Worm (Caenorhabditis elegans) whole organism, L3 larva: ENCODE results near the gene tps-2.

ENCODE experiments used
- aly-2 ChIP-seq: fragments of 150-350 bp; optimal IDR thresholded peaks from 2 replicates; lab custom pipeline; 2014; ENCODE audit warnings: missing biosample characterization, missing genetic modification characterization
- ama-1 ChIP-seq: fragments of 150-350 bp; optimal IDR thresholded peaks from 2 replicates; lab custom pipeline; 2018
- ceh-16 ChIP-seq: sonication (generic microtip); optimal IDR thresholded peaks from 2 replicates; lab custom pipeline; 2017; ENCODE audit warnings: missing biosample characterization, missing genetic modification characterization
- ceh-82 ChIP-seq: fragments of 150-350 bp; optimal IDR thresholded peaks from 2 replicates; lab custom pipeline; 2014; ENCODE audit warnings: missing biosample characterization, missing genetic modification characterization
- daf-12 ChIP-seq: fragments of 150-350 bp; optimal IDR thresholded peaks from 2 replicates; lab custom pipeline; 2014; ENCODE audit warnings: missing biosample characterization, missing genetic modification reagents, missing genetic modification characterization
- egl-27 ChIP-seq: sonication (generic microtip); optimal IDR thresholded peaks from 4 replicates; lab custom pipeline; 2017; ENCODE audit warnings: missing biosample characterization, missing genetic modification reagents, missing genetic modification characterization
- egl-5 ChIP-seq: fragments of 150-350 bp; optimal IDR thresholded peaks from 2 replicates; lab custom pipeline; 2017; ENCODE audit warnings: missing biosample characterization, missing genetic modification reagents, missing genetic modification characterization, inconsistent platforms
- eor-1 ChIP-seq, 2 experiments: fragments of 150-350 bp; optimal IDR thresholded peaks; 2 replicates each; lab custom pipeline; 2014 to 2018; ENCODE audit warnings: missing biosample characterization in 2 of 2, missing genetic modification characterization in 2 of 2
- fkh-10 ChIP-seq: sonication (generic microtip); optimal IDR thresholded peaks from 2 replicates; lab custom pipeline; 2017; ENCODE audit warnings: missing biosample characterization, missing genetic modification reagents, missing genetic modification characterization
- fkh-2 ChIP-seq: fragments of 150-350 bp; optimal IDR thresholded peaks from 2 replicates; lab custom pipeline; 2014; ENCODE audit warnings: missing biosample characterization, missing genetic modification reagents, missing genetic modification characterization
- fos-1 ChIP-seq: fragments of 150-350 bp; optimal IDR thresholded peaks from 2 replicates; lab custom pipeline; 2014; ENCODE audit warnings: missing biosample characterization, missing genetic modification characterization
- hmg-11 ChIP-seq: sonication (generic microtip); optimal IDR thresholded peaks from 2 replicates; lab custom pipeline; 2016; ENCODE audit warnings: missing genetic modification characterization, missing compliant biosample characterization
- jun-1 ChIP-seq: fragments of 150-350 bp; optimal IDR thresholded peaks from 2 replicates; lab custom pipeline; 2014; ENCODE audit warnings: missing biosample characterization, missing genetic modification reagents, missing genetic modification characterization
- lin-15B ChIP-seq: fragments of 150-350 bp; optimal IDR thresholded peaks from 2 replicates; lab custom pipeline; 2014; ENCODE audit warnings: missing biosample characterization, missing genetic modification characterization
- lin-39 ChIP-seq: fragments of 150-350 bp; optimal IDR thresholded peaks from 2 replicates; lab custom pipeline; 2018; ENCODE audit warnings: missing biosample characterization, missing genetic modification reagents, missing genetic modification characterization
- lsy-12 ChIP-seq: sonication (generic microtip); optimal IDR thresholded peaks from 2 replicates; lab custom pipeline; 2016; ENCODE audit warnings: mild to moderate bottlenecking, missing genetic modification characterization, missing compliant biosample characterization
- mdl-1 ChIP-seq: fragments of 150-350 bp; optimal IDR thresholded peaks from 2 replicates; lab custom pipeline; 2014; ENCODE audit warnings: missing biosample characterization, missing genetic modification characterization
- nfya-1 ChIP-seq: sonication (generic microtip); optimal IDR thresholded peaks from 2 replicates; lab custom pipeline; 2017; ENCODE audit warnings: missing genetic modification characterization, mild to moderate bottlenecking, missing compliant biosample characterization, antibody characterized with exemption, moderate library complexity; ENCODE audit not compliant: insufficient read depth
- nhr-11 ChIP-seq: fragments of 150-350 bp; optimal IDR thresholded peaks from 2 replicates; lab custom pipeline; 2014; ENCODE audit warnings: missing biosample characterization, missing genetic modification characterization
- nhr-12 ChIP-seq: fragments of 150-350 bp; optimal IDR thresholded peaks from 2 replicates; lab custom pipeline; 2014; ENCODE audit warnings: missing biosample characterization, missing genetic modification characterization
- nhr-23 ChIP-seq: fragments of 150-350 bp; optimal IDR thresholded peaks from 2 replicates; lab custom pipeline; 2014; ENCODE audit warnings: missing biosample characterization, missing genetic modification reagents, missing genetic modification characterization
- nhr-237 ChIP-seq: fragments of 150-350 bp; optimal IDR thresholded peaks from 2 replicates; lab custom pipeline; 2014; ENCODE audit warnings: missing biosample characterization, missing genetic modification characterization
- nhr-28 ChIP-seq: fragments of 150-350 bp; optimal IDR thresholded peaks from 2 replicates; lab custom pipeline; 2014; ENCODE audit warnings: missing biosample characterization, missing genetic modification characterization
- nhr-43 ChIP-seq: sonication (generic microtip); optimal IDR thresholded peaks from 2 replicates; lab custom pipeline; 2016; ENCODE audit warnings: mild to moderate bottlenecking, missing genetic modification characterization, missing compliant biosample characterization; ENCODE audit not compliant: poor library complexity, severe bottlenecking
- nhr-67 ChIP-seq: fragments of 150-350 bp; optimal IDR thresholded peaks from 2 replicates; lab custom pipeline; 2014; ENCODE audit warnings: missing biosample characterization, missing genetic modification characterization
- nhr-77 ChIP-seq: fragments of 150-350 bp; optimal IDR thresholded peaks from 2 replicates; lab custom pipeline; 2014; ENCODE audit warnings: missing biosample characterization, missing genetic modification characterization
- pha-4 ChIP-seq: fragments of 150-350 bp; optimal IDR thresholded peaks from 2 replicates; lab custom pipeline; 2014; ENCODE audit warnings: missing biosample characterization, missing genetic modification reagents, missing genetic modification characterization
- pqm-1 ChIP-seq: fragments of 150-350 bp; optimal IDR thresholded peaks from 2 replicates; lab custom pipeline; 2017; ENCODE audit warnings: missing biosample characterization, missing genetic modification characterization, inconsistent platforms
- skn-1 ChIP-seq: fragments of 150-350 bp; optimal IDR thresholded peaks from 2 replicates; lab custom pipeline; 2014; ENCODE audit warnings: missing biosample characterization, missing genetic modification characterization
- snpc-4 ChIP-seq: fragments of 150-350 bp; optimal IDR thresholded peaks from 2 replicates; lab custom pipeline; 2014; ENCODE audit warnings: missing biosample characterization, missing genetic modification characterization
- unc-39 ChIP-seq: sonication (generic microtip); optimal IDR thresholded peaks from 4 replicates; lab custom pipeline; 2017; ENCODE audit warnings: missing biosample characterization, missing genetic modification characterization
- unc-62 ChIP-seq: fragments of 150-350 bp; sonication (generic microtip); optimal IDR thresholded peaks from 4 replicates; lab custom pipeline; 2014; ENCODE audit warnings: missing biosample characterization, missing genetic modification reagents, missing genetic modification characterization
- ztf-11 ChIP-seq: fragments of 150-350 bp; optimal IDR thresholded peaks from 2 replicates; lab custom pipeline; 2014; ENCODE audit warnings: missing biosample characterization, missing genetic modification characterization

Gene tps-2

ce11 chrII:14632823-14633222 is 32.1 kb downstream of the tps-2 start, which contains the start of gene C38C6.3:
Gene C38C6.3 (plus strand): TSS chrII:14633123.
- TF ChIP-seq eor-1 (tag; optimal IDR thresholded peaks at IDR 0.05; lab: Kevin White, UChicago) (no peak), pha-4 (no peak), aly-2 (tag; lab: Kevin White, UChicago) (no peak), egl-5 (tag; lab: Kevin White, UChicago) (no peak), fkh-2 (tag; lab: Kevin White, UChicago) (no peak), nhr-43 (tag; lab: Kevin White, UChicago) (no peak), unc-62 (no peak), skn-1 (no peak), lsy-12 (tag; lab: Kevin White, UChicago) (no peak), nhr-77 (tag; lab: Kevin White, UChicago) (no peak), fos-1 (no peak), ceh-16 (no peak), daf-12 (no peak), ztf-11 (tag; lab: Kevin White, UChicago) (no peak)

ce11 chrII:14634042-14634441 is 33.3 kb downstream of the tps-2 start:
- TF ChIP-seq mdl-1 (tag; lab: Kevin White, UChicago) = no peak
- no peak for TF ChIP-seq nhr-11 (tag; lab: Kevin White, UChicago)
- no peak for TF ChIP-seq nhr-28 (tag; lab: Kevin White, UChicago)
- TF ChIP-seq fkh-10 = no peak
- TF ChIP-seq pqm-1 (tag; lab: Kevin White, UChicago) = no peak
- TF ChIP-seq nhr-237 (tag; lab: Kevin White, UChicago) = no peak
- no peak for TF ChIP-seq eor-1 (tag; optimal IDR thresholded peaks at IDR 0.05; lab: Kevin White, UChicago)
- no peak for TF ChIP-seq ztf-11 (tag; lab: Kevin White, UChicago)
- TF ChIP-seq egl-5 (tag; lab: Kevin White, UChicago) = no peak
- no peak for TF ChIP-seq ceh-82 (tag; lab: Kevin White, UChicago)

ce11 chrII:14635179-14635578 is 34.5 kb downstream of the tps-2 start:
- TF ChIP-seq nhr-43 (tag; lab: Kevin White, UChicago) (peak; percentile 77), nfya-1 (peak; percentile 32), skn-1 (peak; percentile 1), snpc-4 (tag; lab: Kevin White, UChicago) (peak; percentile 74), jun-1 (tag; lab: Kevin White, UChicago) (no peak), nhr-77 (tag; lab: Kevin White, UChicago) (no peak), unc-39 (tag; lab: Kevin White, UChicago) (no peak), nhr-23 (no peak), ama-1 (no peak), lin-39 (tag; lab: Kevin White, UChicago) (peak; percentile 79), nhr-12 (tag; lab: Kevin White, UChicago) (no peak), hmg-11 (tag; lab: Kevin White, UChicago) (peak; percentile 54), nhr-67 (tag; lab: Kevin White, UChicago) (no peak), lin-15B (peak; percentile 12), egl-27 (tag; lab: Kevin White, UChicago) (no peak)

ce11 chrII:14635895-14636294 is 35.2 kb downstream of the tps-2 start:
- peak; percentile 50 for TF ChIP-seq snpc-4 (tag; lab: Kevin White, UChicago)

- TF ChIP-seq nhr-77 (tag; lab: Kevin White, UChicago) (no peak), pqm-1 (tag; lab: Kevin White, UChicago) (no peak), daf-12 (no peak)
These were observed 36.0 kb downstream of the tps-2 start, which contains the start of gene sre-13 for ce11 chrII:14636737-14637136. Gene sre-13 (minus strand): TSS chrII:14636837.

DNA sequence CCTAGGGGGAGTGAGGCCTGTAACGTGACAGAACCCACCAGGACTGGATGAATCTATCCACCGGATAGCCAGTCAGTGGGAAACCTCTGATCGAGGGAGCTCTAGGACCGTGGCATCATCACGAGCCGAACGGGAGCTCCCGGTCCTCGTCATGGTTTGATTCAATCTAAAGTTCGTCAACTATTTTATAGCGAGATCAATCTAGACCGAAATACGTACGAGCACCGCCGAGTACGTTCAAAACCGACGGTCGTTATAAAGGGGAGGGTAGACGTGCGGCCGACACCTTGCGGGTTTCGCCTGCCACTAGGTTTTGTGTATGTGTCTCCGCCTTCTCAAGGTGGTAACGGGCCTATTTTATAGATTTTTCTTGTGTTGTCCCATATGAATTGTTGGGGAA is 40.7 kb downstream of the tps-2 start:
- peak; percentile 74 for TF ChIP-seq snpc-4 (tag; lab: Kevin White, UChicago)
